Fruit fly (Drosophila melanogaster) whole organism, embryonic: ENCODE data around the gene CG17177.

Source experiments
- Atf-2 ChIP-seq: fragments of 200-800 bp; sonication (Bioruptor generic); optimal IDR thresholded peaks from 2 replicates; lab custom pipeline; 2016; ENCODE audit warnings: missing biosample characterization, missing genetic modification characterization
- CG17361 ChIP-seq: fragments of 200-800 bp; sonication (Bioruptor generic); IDR thresholded peaks from 3 replicates; pipeline ENCODE4 v1.3.6; 2022; ENCODE audit warnings: missing biosample characterization, missing genetic modification characterization
- CG17568 ChIP-seq: fragments of 200-800 bp; sonication (Bioruptor generic); optimal IDR thresholded peaks from 2 replicates; lab custom pipeline; 2018; ENCODE audit warnings: missing biosample characterization, mild to moderate bottlenecking, missing genetic modification characterization, moderate library complexity
- CG18476 ChIP-seq: fragments of 200-800 bp; sonication (Bioruptor generic); optimal IDR thresholded peaks from 2 replicates; lab custom pipeline; 2016; ENCODE audit warnings: missing biosample characterization, mild to moderate bottlenecking, missing genetic modification characterization
- CG2202 ChIP-seq: fragments of 200-800 bp; sonication (Bioruptor generic); optimal IDR thresholded peaks from 2 replicates; lab custom pipeline; 2018; ENCODE audit warnings: missing biosample characterization, mild to moderate bottlenecking, missing genetic modification characterization
- CG7372 ChIP-seq: fragments of 200-800 bp; sonication (Bioruptor generic); IDR thresholded peaks from 2 replicates; pipeline ENCODE4 v1.3.6; 2022; ENCODE audit warnings: missing biosample characterization, missing genetic modification characterization
- CG8089 ChIP-seq: fragments of 200-800 bp; sonication (Bioruptor generic); optimal IDR thresholded peaks from 3 replicates; lab custom pipeline; 2016; ENCODE audit warnings: missing biosample characterization, missing genetic modification characterization
- CG8290 ChIP-seq, 3 experiments: fragments of 200-800 bp; sonication (Bioruptor generic); optimal IDR thresholded peaks; 2 replicates each; lab custom pipeline; 2016 to 2019; ENCODE audit warnings: missing biosample characterization in 3 of 3, missing genetic modification characterization in 3 of 3, mild to moderate bottlenecking in 2 of 3, moderate library complexity in 1 of 3
- Poxn ChIP-seq: fragments of 200-800 bp; sonication (Bioruptor generic); IDR thresholded peaks from 2 replicates; pipeline ENCODE4 v1.3.6; 2022; ENCODE audit warnings: missing biosample characterization, missing genetic modification characterization
- ac ChIP-seq: fragments of 200-800 bp; sonication (Bioruptor generic); optimal IDR thresholded peaks from 3 replicates; lab custom pipeline; 2017; ENCODE audit warnings: missing biosample characterization, mild to moderate bottlenecking, missing genetic modification characterization
- onecut ChIP-seq: fragments of 200-800 bp; sonication (Bioruptor generic); IDR thresholded peaks from 2 replicates; pipeline ENCODE4 v1.3.6; 2022; ENCODE audit warnings: missing biosample characterization, missing genetic modification characterization

DNA sequence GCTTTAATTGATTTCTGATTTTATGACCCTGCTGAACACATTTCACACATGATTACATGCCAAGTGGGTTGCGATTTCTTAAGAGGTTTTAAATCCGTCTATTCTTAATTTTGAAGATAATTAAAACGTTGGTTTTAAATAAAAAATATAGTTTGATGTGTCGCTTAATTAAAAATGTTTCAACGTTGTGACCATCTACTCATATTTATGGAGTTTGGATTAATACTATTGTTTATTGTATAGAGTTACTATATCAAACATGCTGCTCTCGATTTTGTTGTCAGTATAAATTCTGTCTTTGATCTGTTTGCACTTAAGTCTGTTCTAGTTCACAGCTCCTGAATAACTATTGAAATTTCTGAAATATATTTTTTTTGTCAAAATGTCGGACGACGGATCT, 10.4 kb downstream of the CG17177 start, which contains the start of gene gdrd:
- no peak for TF ChIP-seq CG18476 (GFP tag; lab: Kevin White, UChicago)
- no peak for TF ChIP-seq CG2202 (tag; lab: Kevin White, UChicago)
- no peak for TF ChIP-seq CG17361 (GFP tag; lab: Robert Waterston, UW)
- TF ChIP-seq ac: no peak
- no peak for TF ChIP-seq CG8290 (GFP tag; optimal IDR thresholded peaks at IDR 0.05; lab: Kevin White, UChicago)
- TF ChIP-seq CG8290 (tag; optimal IDR thresholded peaks at IDR 0.05; lab: Kevin White, UChicago): no peak
- TF ChIP-seq CG7372 (GFP tag; lab: Robert Waterston, UW): no peak
- no peak for TF ChIP-seq Atf-2 (GFP tag; lab: Kevin White, UChicago)
- TF ChIP-seq Poxn (GFP tag; lab: Robert Waterston, UW): no peak
- no peak for TF ChIP-seq CG17568 (GFP tag; lab: Kevin White, UChicago)
- TF ChIP-seq onecut (GFP tag; lab: Robert Waterston, UW): no peak
- no peak for TF ChIP-seq CG8089 (GFP tag; lab: Kevin White, UChicago)
